Worm (Caenorhabditis elegans) whole organism, L1 larva: ENCODE data around the gene grk-1.

Experiments used
- C04F5.9 ChIP-seq: sonication (generic microtip); optimal IDR thresholded peaks from 2 replicates; lab custom pipeline; 2016; ENCODE audit warnings: missing genetic modification characterization, missing compliant biosample characterization
- C34B4.2 ChIP-seq: sonication (generic microtip); optimal IDR thresholded peaks from 2 replicates; lab custom pipeline; 2017; ENCODE audit warnings: mild to moderate bottlenecking, missing genetic modification characterization, missing compliant biosample characterization
- Y116A8C.19 ChIP-seq: sonication (generic microtip); optimal IDR thresholded peaks from 2 replicates; lab custom pipeline; 2016; ENCODE audit warnings: missing compliant biosample characterization, missing genetic modification characterization, borderline replicate concordance
- alr-1 ChIP-seq: fragments of 200-800 bp; sonication (Bioruptor generic); optimal IDR thresholded peaks from 2 replicates; lab custom pipeline; 2018; ENCODE audit warnings: borderline replicate concordance, mild to moderate bottlenecking, missing genetic modification characterization, missing compliant biosample characterization
- blmp-1 ChIP-seq: fragments of 150-350 bp; optimal IDR thresholded peaks from 2 replicates; lab custom pipeline; 2014; ENCODE audit warnings: missing biosample characterization, missing genetic modification characterization
- ceh-8 ChIP-seq: fragments of 200-800 bp; sonication (Bioruptor generic); optimal IDR thresholded peaks from 2 replicates; lab custom pipeline; 2018; ENCODE audit warnings: mild to moderate bottlenecking, missing genetic modification characterization, moderate library complexity, missing compliant biosample characterization
- ceh-90 ChIP-seq: sonication (generic microtip); optimal IDR thresholded peaks from 2 replicates; lab custom pipeline; 2016; ENCODE audit warnings: missing genetic modification characterization, missing compliant biosample characterization
- ces-1 ChIP-seq: fragments of 150-350 bp; optimal IDR thresholded peaks from 2 replicates; lab custom pipeline; 2014; ENCODE audit warnings: missing biosample characterization, missing genetic modification reagents, missing genetic modification characterization
- dpl-1 ChIP-seq, 3 experiments: fragments of 150-350 bp in 2 of 3; sonication (generic microtip) in 1 of 3; optimal IDR thresholded peaks; 2 replicates each; lab custom pipeline; 2014 to 2017; ENCODE audit warnings: missing biosample characterization in 3 of 3, missing genetic modification characterization in 3 of 3, missing genetic modification reagents in 3 of 3
- dsc-1 ChIP-seq: sonication (generic microtip); optimal IDR thresholded peaks from 2 replicates; lab custom pipeline; 2016; ENCODE audit warnings: mild to moderate bottlenecking, missing genetic modification characterization, missing compliant biosample characterization
- efl-1 ChIP-seq, 4 experiments: fragments of 150-350 bp; optimal IDR thresholded peaks in 3 of 4; peaks in 1 of 4; 1 replicate in 1 of 4; 2 replicates in 3 of 4; lab custom pipeline; 2014; ENCODE audit warnings: missing biosample characterization in 2 of 4, missing genetic modification characterization in 2 of 4, missing genetic modification reagents in 2 of 4
- efl-3 ChIP-seq: fragments of 200-800 bp; sonication (Bioruptor generic); optimal IDR thresholded peaks from 2 replicates; lab custom pipeline; 2018; ENCODE audit warnings: mild to moderate bottlenecking, missing genetic modification characterization, missing compliant biosample characterization
- egl-27 ChIP-seq, 2 experiments: fragments of 150-350 bp in 1 of 2; sonication (generic microtip); optimal IDR thresholded peaks; 3 replicates each; lab custom pipeline; 2017 to 2018; ENCODE audit warnings: missing biosample characterization in 2 of 2, missing genetic modification characterization in 2 of 2, missing genetic modification reagents in 2 of 2
- elt-2 ChIP-seq: sonication (generic microtip); optimal IDR thresholded peaks from 2 replicates; lab custom pipeline; 2016; ENCODE audit warnings: missing genetic modification characterization, mild to moderate bottlenecking, inconsistent platforms, missing compliant biosample characterization, missing genetic modification reagents
- elt-3 ChIP-seq, 6 experiments: fragments of 150-350 bp in 1 of 6; sonication (generic microtip); optimal IDR thresholded peaks; 2 replicates each; lab custom pipeline; 2017 to 2018; ENCODE audit warnings: missing biosample characterization in 6 of 6, missing genetic modification characterization in 6 of 6, inconsistent platforms in 1 of 6
- fkh-4 ChIP-seq: sonication (generic microtip); optimal IDR thresholded peaks from 2 replicates; lab custom pipeline; 2016; ENCODE audit warnings: missing compliant biosample characterization, missing genetic modification characterization, borderline replicate concordance
- fkh-8 ChIP-seq: sonication (generic microtip); optimal IDR thresholded peaks from 2 replicates; lab custom pipeline; 2016; ENCODE audit warnings: mild to moderate bottlenecking, missing genetic modification characterization, missing compliant biosample characterization
- fos-1 ChIP-seq: fragments of 150-350 bp; optimal IDR thresholded peaks from 2 replicates; lab custom pipeline; 2014; ENCODE audit warnings: missing biosample characterization, missing genetic modification characterization
- hlh-17 ChIP-seq: fragments of 200-800 bp; sonication (Bioruptor generic); optimal IDR thresholded peaks from 2 replicates; lab custom pipeline; 2018; ENCODE audit warnings: missing genetic modification characterization, mild to moderate bottlenecking, missing compliant biosample characterization, moderate library complexity, borderline replicate concordance
- irx-1 ChIP-seq: sonication (generic microtip); optimal IDR thresholded peaks from 2 replicates; lab custom pipeline; 2016; ENCODE audit warnings: missing genetic modification characterization, missing compliant biosample characterization
- jun-1 ChIP-seq: fragments of 150-350 bp; optimal IDR thresholded peaks from 2 replicates; lab custom pipeline; 2014; ENCODE audit warnings: missing biosample characterization, missing genetic modification reagents, missing genetic modification characterization
- lin-35 ChIP-seq, 2 experiments: fragments of 150-350 bp; optimal IDR thresholded peaks; 2 replicates each; lab custom pipeline; 2014; ENCODE audit warnings: missing biosample characterization in 2 of 2, missing genetic modification characterization in 2 of 2, missing genetic modification reagents in 2 of 2
- lir-3 ChIP-seq: sonication (generic microtip); optimal IDR thresholded peaks from 2 replicates; lab custom pipeline; 2016; ENCODE audit warnings: mild to moderate bottlenecking, missing genetic modification characterization, moderate library complexity, missing compliant biosample characterization; ENCODE audit not compliant: poor library complexity
- lsy-2 ChIP-seq, 2 experiments: fragments of 150-350 bp; optimal IDR thresholded peaks; 2 replicates each; lab custom pipeline; 2014; ENCODE audit warnings: missing biosample characterization in 2 of 2, missing genetic modification characterization in 2 of 2
- mab-9 ChIP-seq: fragments of 200-800 bp; sonication (Bioruptor generic); IDR thresholded peaks from 2 replicates; pipeline ENCODE4 v1.3.6; 2022; ENCODE audit warnings: missing genetic modification reagents, missing genetic modification characterization, missing compliant biosample characterization
- mef-2 ChIP-seq: fragments of 150-350 bp; optimal IDR thresholded peaks from 2 replicates; lab custom pipeline; 2014; ENCODE audit warnings: missing biosample characterization, missing genetic modification characterization
- mep-1 ChIP-seq: fragments of 150-350 bp; optimal IDR thresholded peaks from 2 replicates; lab custom pipeline; 2014; ENCODE audit warnings: missing biosample characterization, missing genetic modification characterization
- nhr-11 ChIP-seq: fragments of 150-350 bp; optimal IDR thresholded peaks from 2 replicates; lab custom pipeline; 2014; ENCODE audit warnings: missing biosample characterization, missing genetic modification characterization
- nhr-19 ChIP-seq: fragments of 200-800 bp; sonication (Bioruptor generic); conservative IDR thresholded peaks from 2 replicates; pipeline ENCODE4 v1.3.6; 2022; ENCODE audit warnings: missing genetic modification characterization, missing compliant biosample characterization
- nhr-28 ChIP-seq: fragments of 150-350 bp; optimal IDR thresholded peaks from 2 replicates; lab custom pipeline; 2014; ENCODE audit warnings: missing biosample characterization, missing genetic modification characterization
- nhr-47 ChIP-seq: sonication (generic microtip); optimal IDR thresholded peaks from 2 replicates; lab custom pipeline; 2016; ENCODE audit warnings: mild to moderate bottlenecking, missing genetic modification characterization, moderate library complexity, missing compliant biosample characterization
- nhr-76 ChIP-seq: sonication (generic microtip); optimal IDR thresholded peaks from 2 replicates; lab custom pipeline; 2017; ENCODE audit warnings: missing biosample characterization, missing genetic modification characterization
- nhr-77 ChIP-seq: fragments of 150-350 bp; optimal IDR thresholded peaks from 2 replicates; lab custom pipeline; 2014; ENCODE audit warnings: missing biosample characterization, missing genetic modification characterization
- nhr-84 ChIP-seq: sonication (generic microtip); optimal IDR thresholded peaks from 2 replicates; lab custom pipeline; 2017; ENCODE audit warnings: missing biosample characterization, missing genetic modification characterization
- nhr-85 ChIP-seq: sonication (generic microtip); peaks from one replicate; lab custom pipeline; 2016; ENCODE audit warnings: missing genetic modification characterization, inconsistent platforms, missing compliant biosample characterization
- nhr-90 ChIP-seq: sonication (generic microtip); optimal IDR thresholded peaks from 2 replicates; lab custom pipeline; 2016; ENCODE audit warnings: mild to moderate bottlenecking, missing genetic modification characterization, missing compliant biosample characterization; ENCODE audit not compliant: poor library complexity
- pag-3 ChIP-seq: sonication (generic microtip); optimal IDR thresholded peaks from 2 replicates; lab custom pipeline; 2017; ENCODE audit warnings: missing genetic modification characterization, mild to moderate bottlenecking, missing compliant biosample characterization, antibody characterized with exemption, borderline replicate concordance; ENCODE audit not compliant: insufficient read depth
- pax-3 ChIP-seq: fragments of 200-800 bp; sonication (Bioruptor generic); optimal IDR thresholded peaks from 2 replicates; lab custom pipeline; 2018; ENCODE audit warnings: mild to moderate bottlenecking, missing genetic modification characterization, moderate library complexity, missing compliant biosample characterization
- pqm-1 ChIP-seq: sonication (generic microtip); optimal IDR thresholded peaks from 3 replicates; lab custom pipeline; 2017; ENCODE audit warnings: missing biosample characterization, missing genetic modification characterization
- rnt-1 ChIP-seq: sonication (generic microtip); optimal IDR thresholded peaks from 2 replicates; lab custom pipeline; 2016; ENCODE audit warnings: mild to moderate bottlenecking, missing genetic modification characterization, moderate library complexity, missing compliant biosample characterization
- sox-4 ChIP-seq: sonication (generic microtip); optimal IDR thresholded peaks from 2 replicates; lab custom pipeline; 2016; ENCODE audit warnings: missing genetic modification characterization, missing compliant biosample characterization
- swsn-7 ChIP-seq: sonication (generic microtip); optimal IDR thresholded peaks from 2 replicates; lab custom pipeline; 2016; ENCODE audit warnings: missing genetic modification characterization, missing compliant biosample characterization
- tbx-2 ChIP-seq: sonication (generic microtip); optimal IDR thresholded peaks from 2 replicates; lab custom pipeline; 2016; ENCODE audit warnings: missing genetic modification characterization, missing compliant biosample characterization
- tlp-1 ChIP-seq: fragments of 150-350 bp; optimal IDR thresholded peaks from 2 replicates; lab custom pipeline; 2014; ENCODE audit warnings: missing biosample characterization, missing genetic modification characterization
- unc-130 ChIP-seq: fragments of 150-350 bp; optimal IDR thresholded peaks from 2 replicates; lab custom pipeline; 2017; ENCODE audit warnings: missing biosample characterization, missing genetic modification characterization, inconsistent platforms
- unc-30 ChIP-seq: sonication (generic microtip); optimal IDR thresholded peaks from 2 replicates; lab custom pipeline; 2017; ENCODE audit warnings: missing biosample characterization, missing genetic modification characterization
- unc-62 ChIP-seq: fragments of 150-350 bp; optimal IDR thresholded peaks from 2 replicates; lab custom pipeline; 2014; ENCODE audit warnings: missing biosample characterization, missing genetic modification reagents, missing genetic modification characterization
- unc-86 ChIP-seq: sonication (generic microtip); optimal IDR thresholded peaks from 2 replicates; lab custom pipeline; 2016; ENCODE audit warnings: missing genetic modification characterization, missing compliant biosample characterization
- xbp-1 ChIP-seq: sonication (generic microtip); optimal IDR thresholded peaks from 2 replicates; lab custom pipeline; 2016; ENCODE audit warnings: missing genetic modification characterization, missing compliant biosample characterization
- zip-4 ChIP-seq: fragments of 200-800 bp; sonication (Bioruptor generic); optimal IDR thresholded peaks from 2 replicates; lab custom pipeline; 2018; ENCODE audit warnings: mild to moderate bottlenecking, missing genetic modification characterization, moderate library complexity, missing compliant biosample characterization
- ztf-4 ChIP-seq: fragments of 150-350 bp; optimal IDR thresholded peaks from 2 replicates; lab custom pipeline; 2014; ENCODE audit warnings: missing biosample characterization, missing genetic modification characterization

The grk-1 gene

DNA sequence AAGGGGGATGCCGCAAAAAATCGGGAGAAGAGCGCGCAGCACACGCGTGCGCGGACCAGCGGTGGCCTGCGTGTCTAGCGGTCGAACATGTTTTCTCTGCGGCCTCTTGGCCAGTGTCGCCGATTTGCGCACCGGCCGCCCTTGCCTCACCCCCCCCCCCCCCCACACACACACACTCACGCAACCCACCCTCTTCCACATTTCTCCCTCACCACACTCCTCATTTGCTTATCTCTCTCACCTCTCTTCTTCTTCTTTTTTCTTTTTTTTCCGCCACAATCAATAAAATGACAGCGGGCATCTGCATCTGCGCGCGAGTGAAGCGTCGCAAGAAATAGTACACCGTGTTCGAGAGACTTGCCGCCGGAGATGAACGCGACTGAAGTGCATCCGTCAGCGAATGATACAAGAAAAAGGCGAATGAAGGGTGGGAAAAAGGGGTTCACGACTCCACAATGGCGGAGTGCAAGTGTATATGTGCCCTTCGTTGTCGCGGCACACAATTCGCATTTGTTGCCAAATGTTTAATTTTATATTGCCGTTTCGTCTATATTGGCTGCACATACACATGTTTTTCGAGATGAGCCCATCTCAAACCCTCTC, 692 bp upstream of the grk-1 start (continued):
- TF ChIP-seq C04F5.9 (tag; lab: Kevin White, UChicago) (no peak), unc-130 (tag; lab: Kevin White, UChicago) (no peak), sox-4 (no peak), fkh-4 (peak; percentile 57), nhr-47 (peak; percentile 74), efl-3 (GFP tag; lab: Kevin White, UChicago) (no peak), nhr-28 (tag; lab: Kevin White, UChicago) (no peak), xbp-1 (tag; lab: Kevin White, UChicago) (peak; percentile 71), pqm-1 (tag; lab: Kevin White, UChicago) (no peak), alr-1 (tag; lab: Kevin White, UChicago) (no peak), tlp-1 (no peak), nhr-77 (tag; lab: Kevin White, UChicago) (no peak), mep-1 (tag; lab: Kevin White, UChicago) (peak; percentile 70), hlh-17 (GFP tag; lab: Kevin White, UChicago) (no peak), lin-35 (GFP tag; optimal IDR thresholded peaks at IDR 0.05; lab: Kevin White, UChicago) (peak; percentile 33 to 57), lir-3 (tag; lab: Kevin White, UChicago) (peak; percentile 20), efl-1 (optimal IDR thresholded peaks at IDR 0.05; lab: Kevin White, UChicago) (peak; percentile 45 to 50), efl-1 (GFP tag; optimal IDR thresholded peaks at IDR 0.05 in 1 of 2; lab: Kevin White, UChicago) (peak; percentile 9 to 94), ces-1 (GFP tag; lab: Kevin White, UChicago) (no peak), mab-9 (GFP tag; lab: Robert Waterston, UW) (peak; percentile 62), dsc-1 (peak; percentile 74), C34B4.2 (tag; lab: Kevin White, UChicago) (no peak), ceh-8 (GFP tag; lab: Kevin White, UChicago) (peak; percentile 95), nhr-19 (GFP tag; lab: Robert Waterston, UW) (peak; percentile 70), fkh-8 (tag; lab: Kevin White, UChicago) (peak; percentile 88), blmp-1 (tag; lab: Kevin White, UChicago) (peak; percentile 58), lsy-2 (tag; optimal IDR thresholded peaks at IDR 0.05; lab: Kevin White, UChicago) (peak; percentile 62 to 72), egl-27 (tag; optimal IDR thresholded peaks at IDR 0.05; lab: Kevin White, UChicago) (peak in 1 of 2 experiments; percentile 28), nhr-84 (tag; lab: Kevin White, UChicago) (no peak), elt-2 (tag; lab: Kevin White, UChicago) (no peak), Y116A8C.19 (tag; lab: Kevin White, UChicago) (no peak), ceh-90 (tag; lab: Kevin White, UChicago) (no peak), ztf-4 (tag; lab: Kevin White, UChicago) (peak; percentile 67), zip-4 (GFP tag; lab: Kevin White, UChicago) (no peak), nhr-76 (tag; lab: Kevin White, UChicago) (no peak), tbx-2 (peak; percentile 68), rnt-1 (tag; lab: Kevin White, UChicago) (peak; percentile 73), irx-1 (tag; lab: Kevin White, UChicago) (peak; percentile 77), fos-1 (tag; lab: Kevin White, UChicago) (no peak), pag-3 (tag; lab: Kevin White, UChicago) (no peak), mef-2 (tag; lab: Kevin White, UChicago) (no peak), unc-86 (peak; percentile 71), jun-1 (tag; lab: Kevin White, UChicago) (no peak), swsn-7 (peak; percentile 79), unc-30 (no peak), pax-3 (peak; percentile 72), nhr-85 (peak; percentile 92), nhr-11 (tag; lab: Kevin White, UChicago) (no peak), unc-62 (GFP tag; lab: Kevin White, UChicago) (no peak), elt-3 (tag; optimal IDR thresholded peaks at IDR 0.05; lab: Kevin White, UChicago) (peak in 2 of 6 experiments; percentile 35 to 51), nhr-90 (tag; lab: Kevin White, UChicago) (peak; percentile 38), dpl-1 (GFP tag; optimal IDR thresholded peaks at IDR 0.05; lab: Kevin White, UChicago) (peak in 2 of 3 experiments; percentile 21 to 25)
